Worm (Caenorhabditis elegans): Measurements from ENCODE around the gene emc-1.

DNA sequence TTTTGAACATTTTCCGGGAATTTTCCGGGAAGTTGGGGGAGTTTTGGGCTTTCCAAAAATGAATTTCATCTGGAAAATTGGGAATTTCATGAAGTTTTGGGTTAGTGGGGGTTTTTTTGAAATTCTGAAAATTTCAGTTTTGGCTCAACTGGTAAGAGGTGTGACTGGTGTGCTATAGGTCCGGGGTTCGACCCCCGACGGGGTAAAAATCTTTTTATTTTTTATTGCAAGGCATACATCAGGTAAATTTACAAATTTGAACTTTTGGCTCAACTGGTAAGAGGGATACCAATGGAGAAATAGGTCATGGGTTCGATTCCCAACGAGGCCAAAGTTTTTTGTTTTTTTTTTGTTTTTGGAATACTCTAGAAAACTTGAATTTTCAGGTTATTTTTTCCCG, 18.5 kb downstream of the emc-1 start:
- TF ChIP-seq hmg-4 (GFP tag; optimal IDR thresholded peaks at IDR 0.05) (no peak), aly-1 (tag; optimal IDR thresholded peaks at IDR 0.05) (no peak), ama-1 (optimal IDR thresholded peaks at IDR 0.05) (no peak), scrt-1 (GFP tag; IDR thresholded peaks at IDR 0.05) (no peak), F13C5.2 (tag; optimal IDR thresholded peaks at IDR 0.05) (no peak), hnd-1 (tag; optimal IDR thresholded peaks at IDR 0.05) (no peak), tbx-37 (GFP tag; conservative IDR thresholded peaks at IDR 0.05) (no peak)

All from whole organism, early embryonic.